Worm (Caenorhabditis elegans): Measurements from ENCODE around the gene coq-5.
A peak's percentile ranks its signal among the peaks of the same experiment; 100 is the strongest.

coq-5 gene

DNA sequence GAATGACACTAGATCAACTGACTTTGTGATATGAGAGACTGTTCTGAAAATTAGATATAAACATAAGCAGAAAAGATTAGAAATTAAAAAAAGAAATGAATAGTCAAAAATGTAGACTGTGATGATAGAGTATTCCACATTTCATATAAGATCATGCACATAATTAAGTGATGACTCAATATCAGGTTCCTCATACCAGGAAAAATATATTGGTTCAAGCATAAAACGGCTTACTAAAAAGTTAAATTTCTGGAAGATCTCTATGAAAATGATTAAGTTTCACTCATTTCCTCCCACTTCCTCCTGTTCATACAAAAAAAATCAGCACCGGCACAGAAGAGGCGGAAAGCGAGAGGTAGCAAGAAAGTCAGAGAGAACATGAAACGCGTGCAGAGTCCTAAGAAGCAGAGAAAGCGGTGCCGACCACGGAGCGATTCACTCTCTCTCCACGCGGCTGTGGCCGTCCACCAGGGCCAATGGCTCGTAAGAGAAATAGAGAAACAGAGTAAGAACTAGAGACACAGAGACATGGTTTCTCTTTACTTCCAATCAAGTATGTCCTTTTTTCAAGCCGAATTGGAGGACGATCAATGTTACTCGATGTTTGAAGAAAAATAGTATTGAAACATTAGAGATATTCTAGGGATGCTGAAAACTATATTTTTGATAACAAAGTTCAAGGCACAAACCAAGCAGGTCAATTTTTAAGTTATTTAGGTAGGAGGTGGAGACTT lies 33.5 kb upstream of the coq-5 start, which contains the start of the genes ZK688.5 and fahd-1 (continued):
- TF ChIP-seq hlh-13 (GFP tag; optimal IDR thresholded peaks at IDR 0.05) (no peak), ceh-34 (tag; optimal IDR thresholded peaks at IDR 0.05) (peak; percentile 80), ama-1 (optimal IDR thresholded peaks at IDR 0.05) (no peak), mec-3 (tag; optimal IDR thresholded peaks at IDR 0.05; ENCODE audit: borderline replicate concordance) (no peak), gmeb-2 (tag; optimal IDR thresholded peaks at IDR 0.05) (no peak), sox-4 (tag; optimal IDR thresholded peaks at IDR 0.05) (no peak), ets-4 (tag; optimal IDR thresholded peaks at IDR 0.05) (peak; percentile 21), npax-4 (tag; optimal IDR thresholded peaks at IDR 0.05) (no peak), pha-2 (tag; optimal IDR thresholded peaks at IDR 0.05) (no peak), unc-42 (tag; optimal IDR thresholded peaks at IDR 0.05) (no peak), ref-2 (tag; optimal IDR thresholded peaks at IDR 0.05) (peak; percentile 57), F13H6.1 (tag; optimal IDR thresholded peaks at IDR 0.05) (peak; percentile 19), tbx-2 (tag; optimal IDR thresholded peaks at IDR 0.05) (peak; percentile 63), hlh-15 (tag; optimal IDR thresholded peaks at IDR 0.05) (no peak), elt-2 (tag; optimal IDR thresholded peaks at IDR 0.05) (peak; percentile 65), ceh-6 (GFP tag; optimal IDR thresholded peaks at IDR 0.05) (no peak), odd-2 (tag; optimal IDR thresholded peaks at IDR 0.05) (no peak), pqm-1 (tag; optimal IDR thresholded peaks at IDR 0.05) (no peak)

DNA sequence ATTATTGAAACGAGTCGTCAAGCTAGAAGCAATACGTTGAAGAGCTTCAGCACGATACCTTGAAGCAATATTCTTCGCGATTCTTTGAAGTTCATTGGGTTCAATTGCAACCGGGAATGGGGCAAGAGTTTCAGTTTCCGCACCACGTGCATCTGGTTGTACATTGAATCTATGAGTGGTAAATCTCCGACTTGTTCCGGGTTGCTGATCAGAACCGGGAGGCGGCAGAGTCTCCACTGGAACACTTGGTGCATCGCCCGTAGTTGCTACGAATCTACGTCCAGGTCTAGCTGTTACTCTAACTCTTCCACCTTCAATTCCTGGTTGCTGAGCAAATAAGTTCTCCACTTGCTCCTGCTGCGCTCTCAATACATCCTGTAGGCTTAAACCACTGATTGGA lies 30.8 kb upstream of the coq-5 start:
- TF ChIP-seq ceh-34 (tag; optimal IDR thresholded peaks at IDR 0.05) (no peak), rnt-1 (tag; optimal IDR thresholded peaks at IDR 0.05) (no peak)

DNA sequence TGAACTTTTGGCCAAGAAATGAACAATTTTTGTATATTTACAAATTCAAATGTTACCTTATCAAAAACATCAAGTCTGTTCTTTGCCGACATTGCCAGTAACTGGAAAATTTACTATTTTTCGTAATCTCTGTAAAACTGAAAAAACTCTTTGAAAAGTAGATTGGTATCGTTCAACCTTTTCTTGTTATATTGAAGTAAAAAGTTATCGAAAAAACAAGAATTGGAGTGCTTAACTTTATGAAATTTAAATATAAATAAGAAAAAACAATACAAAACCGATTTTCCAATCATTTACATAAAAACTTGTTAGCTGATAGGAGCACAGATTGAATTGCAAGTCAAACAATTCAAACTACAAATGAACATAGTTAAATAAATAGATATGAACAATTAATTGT lies 26.6 kb upstream of the coq-5 start, which contains the start of gene ZK688.11:
TSS of gene ZK688.11 (minus strand) at position 101 of the 400 bp plus-strand sequence.
- TF ChIP-seq ceh-19 (GFP tag; optimal IDR thresholded peaks at IDR 0.05): no peak

DNA sequence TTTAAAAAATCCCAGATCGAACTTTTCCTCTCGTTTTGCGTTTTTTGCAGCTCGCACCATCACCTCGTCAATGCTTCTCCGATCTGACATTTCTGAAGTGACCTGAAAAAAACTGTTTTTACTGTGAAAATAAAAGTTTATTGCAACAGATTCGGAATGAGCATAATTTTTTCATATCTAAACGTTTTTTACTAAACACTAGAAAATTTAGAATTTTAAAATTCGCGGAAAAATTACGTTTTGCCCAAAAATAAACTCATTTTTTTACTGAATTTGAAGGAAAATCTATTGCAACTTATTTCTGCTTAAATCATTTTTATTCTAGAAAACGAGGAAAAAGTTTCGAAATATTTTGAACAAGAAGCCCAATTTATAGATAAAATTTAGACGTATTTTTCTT lies 24.6 kb upstream of the coq-5 start, which contains the start of gene ZK688.9:
TSS of gene ZK688.9 (minus strand) at position 101 of the 400 bp plus-strand sequence.
- no peak for TF ChIP-seq pha-2 (tag; optimal IDR thresholded peaks at IDR 0.05)
- no peak for TF ChIP-seq elt-4 (tag; optimal IDR thresholded peaks at IDR 0.05)
- no peak for TF ChIP-seq pqm-1 (tag; optimal IDR thresholded peaks at IDR 0.05)
- no peak for TF ChIP-seq fax-1 (tag; optimal IDR thresholded peaks at IDR 0.05)
- no peak for TF ChIP-seq pax-1 (tag; optimal IDR thresholded peaks at IDR 0.05)
- no peak for TF ChIP-seq lim-6 (tag; optimal IDR thresholded peaks at IDR 0.05)
- TF ChIP-seq nhr-11 (tag; optimal IDR thresholded peaks at IDR 0.05): no peak

DNA sequence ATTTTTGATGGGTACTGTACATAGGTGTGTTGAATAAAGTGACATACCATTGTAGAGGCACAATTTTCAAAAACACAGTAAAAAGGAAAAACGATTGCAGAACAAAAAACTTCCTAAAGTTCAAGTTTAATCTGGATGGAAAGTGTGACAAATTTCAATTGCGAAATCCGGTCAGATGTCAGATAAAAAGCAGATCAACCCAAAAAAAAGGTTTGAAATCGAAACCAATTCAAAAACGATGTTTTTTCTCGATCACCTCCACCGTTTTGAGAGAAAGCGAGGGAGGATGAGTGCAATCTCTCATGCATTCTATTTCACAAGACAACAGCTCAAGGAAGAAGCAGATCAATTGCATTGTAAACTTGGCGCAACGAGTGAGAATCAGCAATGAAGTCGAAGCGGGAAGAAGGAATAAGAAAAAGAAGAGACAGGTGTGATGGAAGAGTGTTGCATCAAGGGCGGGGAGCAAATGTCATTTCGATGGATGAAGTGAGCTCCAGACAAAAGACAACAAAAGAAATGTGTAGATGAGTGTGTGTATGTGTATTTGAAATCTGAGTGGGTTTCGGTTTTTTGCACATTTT lies 22.0 kb upstream of the coq-5 start:
- no peak for TF ChIP-seq elt-4 (tag; optimal IDR thresholded peaks at IDR 0.05)
- TF ChIP-seq unc-55 (GFP tag; optimal IDR thresholded peaks at IDR 0.05): peak; percentile 72
- TF ChIP-seq dve-1 (tag; optimal IDR thresholded peaks at IDR 0.05): no peak
- no peak for TF ChIP-seq ceh-9 (tag; optimal IDR thresholded peaks at IDR 0.05)
- TF ChIP-seq ttx-3 (tag; optimal IDR thresholded peaks at IDR 0.05): no peak
- TF ChIP-seq dmd-4 (tag; optimal IDR thresholded peaks at IDR 0.05; ENCODE audit: borderline replicate concordance): no peak
- TF ChIP-seq ceh-34 (tag; optimal IDR thresholded peaks at IDR 0.05): no peak
- peak; percentile 75 for TF ChIP-seq ceh-18 (tag; optimal IDR thresholded peaks at IDR 0.05)
- TF ChIP-seq rnt-1 (tag; optimal IDR thresholded peaks at IDR 0.05): peak; percentile 46

DNA sequence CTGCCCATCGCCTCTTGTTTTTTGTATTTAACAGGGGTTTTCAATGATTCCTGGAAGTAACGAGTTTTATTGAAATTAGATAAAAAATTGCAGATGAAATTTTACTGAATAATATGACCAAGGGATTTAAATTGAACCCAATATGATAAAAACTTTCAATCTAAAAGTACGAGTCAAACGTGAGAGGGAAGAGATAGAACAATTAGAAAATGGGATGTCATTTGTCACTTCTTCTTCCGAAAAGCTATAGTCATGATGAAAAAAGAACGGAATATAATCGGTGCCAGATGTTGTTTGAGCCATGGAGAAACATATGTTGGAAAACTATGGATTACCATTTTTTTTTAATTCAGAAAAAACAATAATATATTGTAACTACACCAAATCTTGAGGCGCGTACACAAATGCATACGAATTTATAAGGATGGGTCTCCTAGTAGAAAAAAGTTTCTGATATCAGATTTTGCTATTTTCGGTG lies 20.6 kb upstream of the coq-5 start, which contains the start of gene sup-18:
TSS of gene sup-18 (minus strand) at position 51 of the 478 bp plus-strand sequence.
- TF ChIP-seq hlh-13 (GFP tag; optimal IDR thresholded peaks at IDR 0.05): no peak
- no peak for TF ChIP-seq madf-2 (tag; optimal IDR thresholded peaks at IDR 0.05)
- no peak for TF ChIP-seq fax-1 (tag; optimal IDR thresholded peaks at IDR 0.05)
- TF ChIP-seq ceh-9 (tag; optimal IDR thresholded peaks at IDR 0.05): no peak
- no peak for TF ChIP-seq ama-1 (optimal IDR thresholded peaks at IDR 0.05)
- no peak for TF ChIP-seq ztf-16 (tag; optimal IDR thresholded peaks at IDR 0.05)
- TF ChIP-seq pax-1 (tag; optimal IDR thresholded peaks at IDR 0.05): no peak
- TF ChIP-seq ceh-45 (GFP tag; IDR thresholded peaks at IDR 0.05): no peak
- no peak for TF ChIP-seq tbx-2 (tag; optimal IDR thresholded peaks at IDR 0.05)
- no peak for TF ChIP-seq ceh-31 (tag; optimal IDR thresholded peaks at IDR 0.05)
- TF ChIP-seq Y22D7AL.16 (tag; optimal IDR thresholded peaks at IDR 0.05): no peak
- no peak for TF ChIP-seq hlh-6 (tag; optimal IDR thresholded peaks at IDR 0.05)
- no peak for TF ChIP-seq tbx-7 (tag; optimal IDR thresholded peaks at IDR 0.05)
- TF ChIP-seq gmeb-2 (tag; optimal IDR thresholded peaks at IDR 0.05): no peak

Measured in whole organism, late embryonic.